Worm (Caenorhabditis elegans): ENCODE measurements around the gene sri-37.

- no peak for TF ChIP-seq aly-1 (tag; optimal IDR thresholded peaks at IDR 0.05)
- TF ChIP-seq hmbx-1 (tag; optimal IDR thresholded peaks at IDR 0.05) = no peak
- TF ChIP-seq ama-1 (optimal IDR thresholded peaks at IDR 0.05) = no peak
- no peak for TF ChIP-seq B0310.2 (tag; optimal IDR thresholded peaks at IDR 0.05)
- TF ChIP-seq hmg-4 (GFP tag; optimal IDR thresholded peaks at IDR 0.05) = no peak
- TF ChIP-seq flt-1 (GFP tag; IDR thresholded peaks at IDR 0.05) = no peak
Observed at ce11 chrII:2631169-2631568, 1.8 kb downstream of the sri-37 start, which contains the start of gene D2062.1.

Measured in whole organism, early embryonic.